Worm (Caenorhabditis elegans) whole organism, L4 larva: ENCODE data around the gene fdgt-2.
"Not testable (repeated sequence)": the region's sequence is repeated elsewhere in the genome, so short reads cannot be mapped to it uniquely, and the experiment has no call there.

Experiments used
- F49E8.2 ChIP-seq: sonication (generic microtip); optimal IDR thresholded peaks from 2 replicates; lab custom pipeline; 2016; ENCODE audit warnings: missing compliant biosample characterization, mild to moderate bottlenecking, missing genetic modification characterization, borderline replicate concordance
- R02D3.7 ChIP-seq: fragments of 150-350 bp; sonication (generic microtip); optimal IDR thresholded peaks from 3 replicates; lab custom pipeline; 2014; ENCODE audit warnings: missing biosample characterization, missing genetic modification characterization
- T20F7.1 ChIP-seq: fragments of 200-800 bp; sonication (Bioruptor generic); optimal IDR thresholded peaks from 2 replicates; lab custom pipeline; 2018; ENCODE audit warnings: mild to moderate bottlenecking, missing genetic modification characterization, missing compliant biosample characterization
- Y105C5A.15 ChIP-seq: fragments of 200-800 bp; sonication (Bioruptor generic); IDR thresholded peaks from 2 replicates; pipeline ENCODE4 v1.3.6; 2022; ENCODE audit warnings: missing genetic modification characterization, missing compliant biosample characterization
- Y48G9A.11 ChIP-seq: fragments of 200-800 bp; sonication (Bioruptor generic); IDR thresholded peaks from 2 replicates; pipeline ENCODE4 v1.3.6; 2022; ENCODE audit warnings: missing genetic modification reagents, missing genetic modification characterization, missing compliant biosample characterization
- ama-1 ChIP-seq: fragments of 150-350 bp; optimal IDR thresholded peaks from 2 replicates; lab custom pipeline; 2014; ENCODE audit warnings: inconsistent platforms, mixed read lengths
- attf-4 ChIP-seq: sonication (generic microtip); optimal IDR thresholded peaks from 3 replicates; lab custom pipeline; 2017; ENCODE audit warnings: missing biosample characterization, missing genetic modification characterization
- ceh-20 ChIP-seq: fragments of 200-800 bp; sonication (Bioruptor generic); IDR thresholded peaks from 2 replicates; pipeline ENCODE4 v1.3.6; 2022; ENCODE audit warnings: missing genetic modification reagents, missing genetic modification characterization, missing compliant biosample characterization
- daf-16 ChIP-seq, 3 experiments: sonication (generic microtip); optimal IDR thresholded peaks; 2 replicates each; lab custom pipeline; 2016 to 2017; ENCODE audit warnings: missing genetic modification characterization in 3 of 3, missing genetic modification reagents in 3 of 3, mild to moderate bottlenecking in 2 of 3, missing compliant biosample characterization in 2 of 3, missing biosample characterization in 1 of 3, moderate library complexity in 1 of 3
- egl-27 ChIP-seq: sonication (generic microtip); optimal IDR thresholded peaks from 3 replicates; lab custom pipeline; 2017; ENCODE audit warnings: missing biosample characterization, missing genetic modification reagents, missing genetic modification characterization
- fkh-10 ChIP-seq: fragments of 150-350 bp; optimal IDR thresholded peaks from 2 replicates; lab custom pipeline; 2014; ENCODE audit warnings: missing biosample characterization, missing genetic modification reagents, missing genetic modification characterization
- fos-1 ChIP-seq: fragments of 150-350 bp; optimal IDR thresholded peaks from 2 replicates; lab custom pipeline; 2014; ENCODE audit warnings: missing biosample characterization, missing genetic modification characterization
- hif-1 ChIP-seq, 2 experiments: sonication (generic microtip); optimal IDR thresholded peaks; 2 replicates each; lab custom pipeline; 2016 to 2017; ENCODE audit warnings: missing compliant biosample characterization in 2 of 2, missing genetic modification characterization in 2 of 2, missing genetic modification reagents in 2 of 2, missing genotype in 2 of 2, mild to moderate bottlenecking in 1 of 2
- hmg-1.1 ChIP-seq: fragments of 200-800 bp; sonication (Bioruptor generic); IDR thresholded peaks from 2 replicates; pipeline ENCODE4 v1.3.6; 2022; ENCODE audit warnings: missing genetic modification reagents, missing genetic modification characterization, missing compliant biosample characterization
- lin-1 ChIP-seq: fragments of 200-800 bp; sonication (Bioruptor generic); IDR thresholded peaks from 2 replicates; pipeline ENCODE4 v1.3.6; 2022; ENCODE audit warnings: missing genetic modification reagents, missing genetic modification characterization, missing compliant biosample characterization
- lin-15B ChIP-seq: fragments of 150-350 bp; sonication (generic microtip); optimal IDR thresholded peaks from 3 replicates; lab custom pipeline; 2014; ENCODE audit warnings: missing biosample characterization, missing genetic modification characterization
- lin-29 ChIP-seq: fragments of 200-800 bp; sonication (Bioruptor generic); IDR thresholded peaks from 2 replicates; pipeline ENCODE4 v1.3.6; 2022; ENCODE audit warnings: missing genetic modification reagents, missing genetic modification characterization, missing compliant biosample characterization
- lin-39 ChIP-seq: fragments of 150-350 bp; optimal IDR thresholded peaks from 2 replicates; lab custom pipeline; 2014; ENCODE audit warnings: missing biosample characterization, missing genetic modification reagents, missing genetic modification characterization
- lsy-2 ChIP-seq, 2 experiments: fragments of 150-350 bp in 1 of 2; sonication (generic microtip) in 1 of 2; optimal IDR thresholded peaks; 2 replicates each; lab custom pipeline; 2014 to 2017; ENCODE audit warnings: missing biosample characterization in 2 of 2, missing genetic modification characterization in 2 of 2
- mdl-1 ChIP-seq, 2 experiments: fragments of 150-350 bp in 1 of 2; sonication (generic microtip) in 1 of 2; optimal IDR thresholded peaks; 2 replicates each; lab custom pipeline; 2014 to 2017; ENCODE audit warnings: missing biosample characterization in 2 of 2, missing genetic modification characterization in 2 of 2
- mdt-29 ChIP-seq: fragments of 200-800 bp; sonication (Bioruptor generic); IDR thresholded peaks from 2 replicates; pipeline ENCODE4 v1.3.6; 2022; ENCODE audit warnings: missing genetic modification reagents, missing genetic modification characterization, missing compliant biosample characterization
- mep-1 ChIP-seq: fragments of 150-350 bp; sonication (generic microtip); optimal IDR thresholded peaks from 3 replicates; lab custom pipeline; 2014; ENCODE audit warnings: missing biosample characterization, missing genetic modification characterization
- mes-2 ChIP-seq: sonication (generic microtip); optimal IDR thresholded peaks from 2 replicates; lab custom pipeline; 2016; ENCODE audit warnings: missing genotype, mild to moderate bottlenecking, missing genetic modification characterization, missing compliant biosample characterization; ENCODE audit not compliant: poor library complexity, severe bottlenecking
- mxl-3 ChIP-seq: fragments of 200-800 bp; sonication (Bioruptor generic); optimal IDR thresholded peaks from 2 replicates; lab custom pipeline; 2018; ENCODE audit warnings: mild to moderate bottlenecking, missing genetic modification characterization, missing compliant biosample characterization
- nhr-10 ChIP-seq: fragments of 150-350 bp; optimal IDR thresholded peaks from 2 replicates; lab custom pipeline; 2014; ENCODE audit warnings: missing biosample characterization, missing genetic modification characterization
- nhr-111 ChIP-seq: fragments of 200-800 bp; sonication (Bioruptor generic); optimal IDR thresholded peaks from 2 replicates; lab custom pipeline; 2018; ENCODE audit warnings: mild to moderate bottlenecking, missing genetic modification characterization, missing compliant biosample characterization
- nhr-237 ChIP-seq: sonication (generic microtip); optimal IDR thresholded peaks from 2 replicates; lab custom pipeline; 2017; ENCODE audit warnings: missing biosample characterization, missing genetic modification characterization
- nhr-28 ChIP-seq: fragments of 150-350 bp; optimal IDR thresholded peaks from 2 replicates; lab custom pipeline; 2014; ENCODE audit warnings: missing biosample characterization, missing genetic modification characterization
- nhr-48 ChIP-seq: sonication (generic microtip); optimal IDR thresholded peaks from 2 replicates; lab custom pipeline; 2016; ENCODE audit warnings: mild to moderate bottlenecking, missing genetic modification characterization, missing compliant biosample characterization
- nhr-6 ChIP-seq: fragments of 150-350 bp; optimal IDR thresholded peaks from 2 replicates; lab custom pipeline; 2014; ENCODE audit warnings: missing biosample characterization, missing genetic modification characterization
- pha-4 ChIP-seq, 2 experiments: fragments of 150-350 bp in 1 of 2; fragments of 200-800 bp in 1 of 2; sonication (Bioruptor generic) in 1 of 2; IDR thresholded peaks in 1 of 2; optimal IDR thresholded peaks in 1 of 2; 2 replicates each; pipeline versions ENCODE4 v1.3.6 to Lab custom; 2014 to 2022; ENCODE audit warnings: missing genetic modification characterization in 2 of 2, missing genetic modification reagents in 2 of 2, missing biosample characterization in 1 of 2, missing compliant biosample characterization in 1 of 2
- php-3 ChIP-seq: fragments of 200-800 bp; sonication (Bioruptor generic); IDR thresholded peaks from 2 replicates; pipeline ENCODE4 v1.3.6; 2022; ENCODE audit warnings: missing genetic modification reagents, missing genetic modification characterization, missing compliant biosample characterization
- spr-1 ChIP-seq: sonication (generic microtip); optimal IDR thresholded peaks from 2 replicates; lab custom pipeline; 2016; ENCODE audit warnings: mild to moderate bottlenecking, missing genetic modification characterization, missing compliant biosample characterization
- tag-97 ChIP-seq: fragments of 200-800 bp; sonication (Bioruptor generic); IDR thresholded peaks from 2 replicates; pipeline ENCODE4 v1.3.6; 2022; ENCODE audit warnings: missing genetic modification characterization, missing compliant biosample characterization
- tra-1 ChIP-seq: fragments of 200-800 bp; sonication (Bioruptor generic); IDR thresholded peaks from 2 replicates; pipeline ENCODE4 v1.3.6; 2022; ENCODE audit warnings: missing genetic modification reagents, missing genetic modification characterization, missing compliant biosample characterization
- unc-130 ChIP-seq: sonication (generic microtip); optimal IDR thresholded peaks from 2 replicates; lab custom pipeline; 2016; ENCODE audit warnings: missing genetic modification reagents, missing genetic modification characterization, missing compliant biosample characterization
- unc-62 ChIP-seq, 3 experiments: fragments of 150-350 bp in 1 of 3; sonication (generic microtip); optimal IDR thresholded peaks in 2 of 3; peaks in 1 of 3; 1 replicate in 1 of 3; 2 replicates in 2 of 3; lab custom pipeline; 2014 to 2017; ENCODE audit warnings: missing biosample characterization in 3 of 3, missing genetic modification characterization in 3 of 3, missing genetic modification reagents in 3 of 3, missing genotype in 1 of 3
- zfp-3 ChIP-seq: fragments of 200-800 bp; sonication (Bioruptor generic); conservative IDR thresholded peaks from 2 replicates; pipeline ENCODE4 v1.3.6; 2022; ENCODE audit warnings: missing genetic modification reagents, missing genetic modification characterization, missing compliant biosample characterization
- zip-11 ChIP-seq: fragments of 200-800 bp; sonication (Bioruptor generic); IDR thresholded peaks from 2 replicates; pipeline ENCODE4 v1.3.6; 2022; ENCODE audit warnings: missing genetic modification characterization, missing compliant biosample characterization
- ztf-7 ChIP-seq: fragments of 150-350 bp; optimal IDR thresholded peaks from 2 replicates; lab custom pipeline; 2014; ENCODE audit warnings: missing biosample characterization, missing genetic modification characterization

Gene fdgt-2

ce11 chrII:8419015-8419414 is 1.6 kb downstream of the fdgt-2 start:
- TF ChIP-seq mep-1 (tag; lab: Kevin White, UChicago) (peak; percentile 19), mes-2 (tag; lab: Kevin White, UChicago) (no peak)

ce11 chrII:8419798-8420197 is 2.4 kb downstream of the fdgt-2 start, which contains the start of gene F14E5.8:
F14E5.8 (plus strand) TSS chrII:8420098.
- TF ChIP-seq spr-1; egl-27 (tag; lab: Kevin White, UChicago); hmg-1.1 (GFP tag; lab: Robert Waterston, UW): not testable (repeated sequence)
- TF ChIP-seq, all 104 proteins: peak for 0; not testable (repeated sequence) for 104

DNA sequence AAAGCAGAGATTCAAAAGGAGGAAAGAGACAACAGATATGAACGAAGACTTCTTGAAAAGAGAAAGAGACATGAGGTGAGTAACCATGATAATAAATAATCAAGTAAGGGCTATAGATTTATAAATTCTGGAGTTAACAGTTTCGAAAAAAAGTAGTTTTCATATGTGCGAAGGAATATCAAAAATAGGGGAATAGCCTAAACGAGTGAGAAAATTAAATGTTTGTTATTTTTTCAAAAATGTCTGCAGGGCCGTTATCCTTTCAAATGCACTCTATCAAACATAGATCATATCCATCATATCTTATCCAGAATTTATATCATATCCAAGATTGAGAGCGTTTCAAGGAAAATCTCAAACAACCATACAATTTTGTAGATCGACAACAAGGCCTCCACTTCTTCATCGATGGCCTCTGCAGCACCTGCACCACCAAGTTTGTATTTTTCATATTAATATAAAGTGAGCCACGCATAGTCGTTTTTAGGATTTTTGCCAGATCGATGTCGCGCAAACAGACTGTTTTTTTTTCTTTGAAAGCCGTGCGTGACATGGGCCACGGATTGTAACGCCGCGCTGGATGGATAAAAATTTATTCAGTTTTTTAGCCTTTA is 3.5 kb downstream of the fdgt-2 start:
- TF ChIP-seq mep-1 (tag; lab: Kevin White, UChicago): peak; percentile 39
- no peak for TF ChIP-seq nhr-237 (tag; lab: Kevin White, UChicago)
- peak; percentile 82 for TF ChIP-seq ztf-7 (tag; lab: Kevin White, UChicago)

- TF ChIP-seq Y105C5A.15 (GFP tag; lab: Robert Waterston, UW) (no peak), fkh-10 (GFP tag; lab: Kevin White, UChicago) (no peak), lin-39 (tag; lab: Kevin White, UChicago) (no peak), R02D3.7 (tag; lab: Kevin White, UChicago) (no peak), ama-1 (no peak), lin-29 (GFP tag; lab: Robert Waterston, UW) (no peak), zip-11 (GFP tag; lab: Robert Waterston, UW) (no peak), lin-15B (tag; lab: Kevin White, UChicago) (no peak), fos-1 (tag; lab: Kevin White, UChicago) (no peak), php-3 (GFP tag; lab: Robert Waterston, UW) (no peak), ceh-20 (GFP tag; lab: Robert Waterston, UW) (no peak), nhr-28 (tag; lab: Kevin White, UChicago) (no peak), nhr-48 (tag; lab: Kevin White, UChicago) (no peak), unc-62 (GFP tag; optimal IDR thresholded peaks at IDR 0.05 in 1 of 2; lab: Kevin White, UChicago) (no peak), unc-62 (tag; optimal IDR thresholded peaks at IDR 0.05; lab: Kevin White, UChicago) (no peak), nhr-111 (GFP tag; lab: Kevin White, UChicago) (no peak), attf-4 (tag; lab: Kevin White, UChicago) (no peak), tra-1 (no peak), nhr-237 (tag; lab: Kevin White, UChicago) (no peak), mep-1 (tag; lab: Kevin White, UChicago) (no peak), lin-1 (GFP tag; lab: Robert Waterston, UW) (no peak)
- TF ChIP-seq, all 104 proteins: peak for 0
Observed at ce11 chrII:8428758-8428946, 11.2 kb downstream of the fdgt-2 start, which contains the start of gene F14E5.2. F14E5.2 (minus strand) TSS chrII:8428858.

- TF ChIP-seq tag-97 (GFP tag; lab: Robert Waterston, UW) (no peak), nhr-10 (no peak), mdt-29 (no peak), mxl-3 (GFP tag; lab: Kevin White, UChicago) (peak; percentile 7), T20F7.1 (GFP tag; lab: Kevin White, UChicago) (no peak), F49E8.2 (tag; lab: Kevin White, UChicago) (peak; percentile 52), zfp-3 (GFP tag; lab: Robert Waterston, UW) (no peak), lsy-2 (tag; optimal IDR thresholded peaks at IDR 0.05; lab: Kevin White, UChicago) (peak in 1 of 2 experiments; percentile 43), nhr-6 (tag; lab: Kevin White, UChicago) (no peak), unc-130 (GFP tag; lab: Kevin White, UChicago) (peak; percentile 14), hif-1 (tag; optimal IDR thresholded peaks at IDR 0.05; lab: Kevin White, UChicago) (no peak), nhr-28 (tag; lab: Kevin White, UChicago) (peak; percentile 19), pha-4 (GFP tag; IDR thresholded peaks at IDR 0.05; lab: Robert Waterston, UW) (no peak), pha-4 (tag; optimal IDR thresholded peaks at IDR 0.05; lab: Kevin White, UChicago) (no peak), daf-16 (GFP tag; optimal IDR thresholded peaks at IDR 0.05; lab: Kevin White, UChicago) (no peak), daf-16 (tag; optimal IDR thresholded peaks at IDR 0.05; lab: Kevin White, UChicago) (peak; percentile 8), mdl-1 (tag; optimal IDR thresholded peaks at IDR 0.05; lab: Kevin White, UChicago) (no peak), Y48G9A.11 (GFP tag; lab: Robert Waterston, UW) (no peak)
Observed at ce11 chrII:8428947-8429919, 11.8 kb downstream of the fdgt-2 start.
